Fruit fly (Drosophila melanogaster) whole organism, prepupa: ENCODE results near the gene alt.

ENCODE experiments used
- Blimp-1 ChIP-seq: fragments of 200-800 bp; sonication (Bioruptor generic); optimal IDR thresholded peaks from 3 replicates; lab custom pipeline; 2017; ENCODE audit warnings: missing biosample characterization, missing genetic modification characterization, mild to moderate bottlenecking, moderate library complexity, missing genetic modification reagents
- CG11762 ChIP-seq: fragments of 200-800 bp; sonication (Bioruptor generic); optimal IDR thresholded peaks from 3 replicates; lab custom pipeline; 2016; ENCODE audit warnings: missing biosample characterization, missing genetic modification characterization; ENCODE audit not compliant: insufficient read depth
- CG16779 ChIP-seq: fragments of 200-800 bp; sonication (Bioruptor generic); optimal IDR thresholded peaks from 3 replicates; lab custom pipeline; 2017; ENCODE audit warnings: missing biosample characterization, mild to moderate bottlenecking, missing genetic modification characterization
- CG3032 ChIP-seq: fragments of 200-800 bp; optimal IDR thresholded peaks from 2 replicates; lab custom pipeline; 2019; ENCODE audit warnings: missing biosample characterization, mild to moderate bottlenecking, missing genetic modification characterization, moderate library complexity
- CG8319 ChIP-seq: fragments of 200-800 bp; sonication (Bioruptor generic); optimal IDR thresholded peaks from 3 replicates; lab custom pipeline; 2016; ENCODE audit warnings: missing biosample characterization, missing genetic modification characterization
- CG9139 ChIP-seq: fragments of 200-800 bp; sonication (Bioruptor generic); optimal IDR thresholded peaks from 3 replicates; lab custom pipeline; 2017; ENCODE audit warnings: missing biosample characterization, mild to moderate bottlenecking, missing genetic modification characterization
- Ets96B ChIP-seq: fragments of 200-800 bp; optimal IDR thresholded peaks from 2 replicates; lab custom pipeline; 2019; ENCODE audit warnings: missing biosample characterization, mild to moderate bottlenecking, missing genetic modification characterization, moderate library complexity
- Gug ChIP-seq: fragments of 200-800 bp; sonication (Bioruptor generic); IDR thresholded peaks from 2 replicates; pipeline ENCODE4 v1.3.6; 2022; ENCODE audit warnings: missing biosample characterization, missing genetic modification characterization
- Lpt ChIP-seq: fragments of 200-800 bp; sonication (Bioruptor generic); optimal IDR thresholded peaks from 3 replicates; lab custom pipeline; 2016; ENCODE audit warnings: missing biosample characterization, missing genetic modification characterization
- OdsH ChIP-seq: fragments of 200-800 bp; sonication (Bioruptor generic); optimal IDR thresholded peaks from 3 replicates; lab custom pipeline; 2016; ENCODE audit warnings: missing biosample characterization, missing genetic modification characterization
- Sox102F ChIP-seq: fragments of 200-800 bp; sonication (Bioruptor generic); optimal IDR thresholded peaks from 2 replicates; lab custom pipeline; 2016; ENCODE audit warnings: missing biosample characterization, mild to moderate bottlenecking, missing genetic modification characterization
- eg ChIP-seq: fragments of 200-800 bp; sonication (Bioruptor generic); IDR thresholded peaks from 3 replicates; pipeline ENCODE4 v1.3.6; 2022; ENCODE audit warnings: missing biosample characterization, missing genetic modification characterization
- salr ChIP-seq, 2 experiments: fragments of 200-800 bp; sonication (Bioruptor generic); optimal IDR thresholded peaks; 3 replicates each; lab custom pipeline; 2016 to 2018; ENCODE audit warnings: missing biosample characterization in 2 of 2, missing genetic modification characterization in 2 of 2, mild to moderate bottlenecking in 1 of 2
- svp ChIP-seq: fragments of 200-800 bp; sonication (Bioruptor generic); peaks from one replicate; lab custom pipeline; 2016; ENCODE audit warnings: missing biosample characterization, missing genetic modification characterization

- TF ChIP-seq CG9139 (GFP tag; lab: Kevin White, UChicago) (no peak), Blimp-1 (GFP tag; lab: Kevin White, UChicago) (no peak), Lpt (GFP tag; lab: Kevin White, UChicago) (no peak), CG16779 (no peak), Gug (GFP tag; lab: Robert Waterston, UW) (no peak), salr (GFP tag; optimal IDR thresholded peaks at IDR 0.05; lab: Kevin White, UChicago) (no peak), eg (GFP tag; lab: Robert Waterston, UW) (no peak), Ets96B (tag; lab: Kevin White, UChicago) (no peak), svp (GFP tag; lab: Kevin White, UChicago) (peak; percentile 53), CG11762 (GFP tag; lab: Kevin White, UChicago) (no peak), CG3032 (tag; lab: Kevin White, UChicago) (no peak), OdsH (GFP tag; lab: Kevin White, UChicago) (no peak), Sox102F (GFP tag; lab: Kevin White, UChicago) (no peak), CG8319 (GFP tag; lab: Kevin White, UChicago) (no peak)
Observed at dm6 chr3R:17624549-17624948, 57.8 kb downstream of the alt start.
